Worm (Caenorhabditis elegans) whole organism, L1 larva: Measurements from ENCODE around the gene Y43F8B.9.

Experiments used
- C34B4.2 ChIP-seq: sonication (generic microtip); optimal IDR thresholded peaks from 2 replicates; lab custom pipeline; 2017; ENCODE audit warnings: mild to moderate bottlenecking, missing genetic modification characterization, missing compliant biosample characterization
- F16B12.6 ChIP-seq: fragments of 150-350 bp; optimal IDR thresholded peaks from 2 replicates; lab custom pipeline; 2014; ENCODE audit warnings: missing biosample characterization, missing genetic modification characterization
- aha-1 ChIP-seq: fragments of 150-350 bp; optimal IDR thresholded peaks from 2 replicates; lab custom pipeline; 2014; ENCODE audit warnings: missing biosample characterization, missing genetic modification characterization
- alr-1 ChIP-seq: fragments of 200-800 bp; sonication (Bioruptor generic); optimal IDR thresholded peaks from 2 replicates; lab custom pipeline; 2018; ENCODE audit warnings: borderline replicate concordance, mild to moderate bottlenecking, missing genetic modification characterization, missing compliant biosample characterization
- aly-2 ChIP-seq: fragments of 150-350 bp; optimal IDR thresholded peaks from 2 replicates; lab custom pipeline; 2014; ENCODE audit warnings: missing biosample characterization, missing genetic modification characterization
- ama-1 ChIP-seq: fragments of 150-350 bp; optimal IDR thresholded peaks from 2 replicates; lab custom pipeline; 2014
- blmp-1 ChIP-seq: fragments of 150-350 bp; optimal IDR thresholded peaks from 2 replicates; lab custom pipeline; 2014; ENCODE audit warnings: missing biosample characterization, missing genetic modification characterization
- ceh-63 ChIP-seq: fragments of 200-800 bp; sonication (Bioruptor generic); optimal IDR thresholded peaks from 2 replicates; lab custom pipeline; 2018; ENCODE audit warnings: mild to moderate bottlenecking, missing genetic modification characterization, missing compliant biosample characterization
- ceh-82 ChIP-seq, 3 experiments: fragments of 150-350 bp in 1 of 3; sonication (generic microtip) in 2 of 3; optimal IDR thresholded peaks; 2 replicates each; lab custom pipeline; 2014 to 2017; ENCODE audit warnings: missing biosample characterization in 3 of 3, missing genetic modification characterization in 3 of 3
- ces-1 ChIP-seq: fragments of 150-350 bp; optimal IDR thresholded peaks from 2 replicates; lab custom pipeline; 2014; ENCODE audit warnings: missing biosample characterization, missing genetic modification reagents, missing genetic modification characterization
- efl-3 ChIP-seq: fragments of 200-800 bp; sonication (Bioruptor generic); optimal IDR thresholded peaks from 2 replicates; lab custom pipeline; 2018; ENCODE audit warnings: mild to moderate bottlenecking, missing genetic modification characterization, missing compliant biosample characterization
- egl-13 ChIP-seq: sonication (generic microtip); optimal IDR thresholded peaks from 2 replicates; lab custom pipeline; 2016; ENCODE audit warnings: missing genotype, missing genetic modification reagents, missing genetic modification characterization, missing compliant biosample characterization
- elt-3 ChIP-seq, 6 experiments: fragments of 150-350 bp in 1 of 6; sonication (generic microtip); optimal IDR thresholded peaks; 2 replicates each; lab custom pipeline; 2017 to 2018; ENCODE audit warnings: missing biosample characterization in 6 of 6, missing genetic modification characterization in 6 of 6, inconsistent platforms in 1 of 6
- ets-5 ChIP-seq: fragments of 200-800 bp; sonication (Bioruptor generic); IDR thresholded peaks from 2 replicates; pipeline ENCODE4 v1.3.6; 2022; ENCODE audit warnings: missing genetic modification characterization, missing compliant biosample characterization
- fkh-10 ChIP-seq: sonication (generic microtip); optimal IDR thresholded peaks from 2 replicates; lab custom pipeline; 2017; ENCODE audit warnings: missing biosample characterization, missing genetic modification reagents, missing genetic modification characterization
- fkh-4 ChIP-seq: sonication (generic microtip); optimal IDR thresholded peaks from 2 replicates; lab custom pipeline; 2016; ENCODE audit warnings: missing compliant biosample characterization, missing genetic modification characterization, borderline replicate concordance
- fos-1 ChIP-seq: fragments of 150-350 bp; optimal IDR thresholded peaks from 2 replicates; lab custom pipeline; 2014; ENCODE audit warnings: missing biosample characterization, missing genetic modification characterization
- grh-1 ChIP-seq: fragments of 200-800 bp; sonication (Bioruptor generic); IDR thresholded peaks from 2 replicates; pipeline ENCODE4 v1.3.6; 2022; ENCODE audit warnings: missing genetic modification reagents, missing genetic modification characterization, missing compliant biosample characterization
- hlh-17 ChIP-seq: fragments of 200-800 bp; sonication (Bioruptor generic); optimal IDR thresholded peaks from 2 replicates; lab custom pipeline; 2018; ENCODE audit warnings: missing genetic modification characterization, mild to moderate bottlenecking, missing compliant biosample characterization, moderate library complexity, borderline replicate concordance
- hlh-4 ChIP-seq: sonication (generic microtip); optimal IDR thresholded peaks from 2 replicates; lab custom pipeline; 2016; ENCODE audit warnings: mild to moderate bottlenecking, missing genetic modification characterization, missing compliant biosample characterization
- hpl-2 ChIP-seq: fragments of 150-350 bp; optimal IDR thresholded peaks from 2 replicates; lab custom pipeline; 2014; ENCODE audit warnings: missing biosample characterization, missing genetic modification reagents, missing genetic modification characterization
- irx-1 ChIP-seq: sonication (generic microtip); optimal IDR thresholded peaks from 2 replicates; lab custom pipeline; 2016; ENCODE audit warnings: missing genetic modification characterization, missing compliant biosample characterization
- jun-1 ChIP-seq: fragments of 150-350 bp; optimal IDR thresholded peaks from 2 replicates; lab custom pipeline; 2014; ENCODE audit warnings: missing biosample characterization, missing genetic modification reagents, missing genetic modification characterization
- lin-14 ChIP-seq: fragments of 200-800 bp; sonication (Bioruptor generic); optimal IDR thresholded peaks from 2 replicates; lab custom pipeline; 2018; ENCODE audit warnings: mild to moderate bottlenecking, missing genetic modification characterization, moderate library complexity, missing compliant biosample characterization
- lin-35 ChIP-seq, 2 experiments: fragments of 150-350 bp; optimal IDR thresholded peaks; 2 replicates each; lab custom pipeline; 2014; ENCODE audit warnings: missing biosample characterization in 2 of 2, missing genetic modification characterization in 2 of 2, missing genetic modification reagents in 2 of 2
- lin-39 ChIP-seq: fragments of 150-350 bp; optimal IDR thresholded peaks from 2 replicates; lab custom pipeline; 2014; ENCODE audit warnings: missing biosample characterization, missing genetic modification reagents, missing genetic modification characterization
- lir-3 ChIP-seq: sonication (generic microtip); optimal IDR thresholded peaks from 2 replicates; lab custom pipeline; 2016; ENCODE audit warnings: mild to moderate bottlenecking, missing genetic modification characterization, moderate library complexity, missing compliant biosample characterization; ENCODE audit not compliant: poor library complexity
- mdl-1 ChIP-seq, 2 experiments: fragments of 150-350 bp; optimal IDR thresholded peaks; 2 replicates each; lab custom pipeline; 2014 to 2017; ENCODE audit warnings: missing biosample characterization in 2 of 2, missing genetic modification characterization in 2 of 2, inconsistent platforms in 1 of 2
- mef-2 ChIP-seq: fragments of 150-350 bp; optimal IDR thresholded peaks from 2 replicates; lab custom pipeline; 2014; ENCODE audit warnings: missing biosample characterization, missing genetic modification characterization
- nhr-11 ChIP-seq: fragments of 150-350 bp; optimal IDR thresholded peaks from 2 replicates; lab custom pipeline; 2014; ENCODE audit warnings: missing biosample characterization, missing genetic modification characterization
- nhr-12 ChIP-seq: sonication (generic microtip); optimal IDR thresholded peaks from 2 replicates; lab custom pipeline; 2017; ENCODE audit warnings: missing biosample characterization, missing genetic modification characterization
- nhr-28 ChIP-seq: fragments of 150-350 bp; optimal IDR thresholded peaks from 2 replicates; lab custom pipeline; 2014; ENCODE audit warnings: missing biosample characterization, missing genetic modification characterization
- nhr-47 ChIP-seq: sonication (generic microtip); optimal IDR thresholded peaks from 2 replicates; lab custom pipeline; 2016; ENCODE audit warnings: mild to moderate bottlenecking, missing genetic modification characterization, moderate library complexity, missing compliant biosample characterization
- nhr-71 ChIP-seq: sonication (generic microtip); optimal IDR thresholded peaks from 2 replicates; lab custom pipeline; 2016; ENCODE audit warnings: mild to moderate bottlenecking, missing genetic modification characterization, moderate library complexity, missing compliant biosample characterization
- nhr-77 ChIP-seq: fragments of 150-350 bp; optimal IDR thresholded peaks from 2 replicates; lab custom pipeline; 2014; ENCODE audit warnings: missing biosample characterization, missing genetic modification characterization
- nhr-84 ChIP-seq: sonication (generic microtip); optimal IDR thresholded peaks from 2 replicates; lab custom pipeline; 2017; ENCODE audit warnings: missing biosample characterization, missing genetic modification characterization
- nhr-85 ChIP-seq: sonication (generic microtip); peaks from one replicate; lab custom pipeline; 2016; ENCODE audit warnings: missing genetic modification characterization, inconsistent platforms, missing compliant biosample characterization
- pax-3 ChIP-seq: fragments of 200-800 bp; sonication (Bioruptor generic); optimal IDR thresholded peaks from 2 replicates; lab custom pipeline; 2018; ENCODE audit warnings: mild to moderate bottlenecking, missing genetic modification characterization, moderate library complexity, missing compliant biosample characterization
- pqm-1 ChIP-seq: sonication (generic microtip); optimal IDR thresholded peaks from 3 replicates; lab custom pipeline; 2017; ENCODE audit warnings: missing biosample characterization, missing genetic modification characterization
- rnt-1 ChIP-seq: sonication (generic microtip); optimal IDR thresholded peaks from 2 replicates; lab custom pipeline; 2016; ENCODE audit warnings: mild to moderate bottlenecking, missing genetic modification characterization, moderate library complexity, missing compliant biosample characterization
- skn-1 ChIP-seq: fragments of 150-350 bp; optimal IDR thresholded peaks from 2 replicates; lab custom pipeline; 2014; ENCODE audit warnings: missing biosample characterization, missing genetic modification characterization
- snpc-4 ChIP-seq: fragments of 150-350 bp; optimal IDR thresholded peaks from 2 replicates; lab custom pipeline; 2014; ENCODE audit warnings: missing biosample characterization, missing genetic modification characterization
- snu-23 ChIP-seq: sonication (generic microtip); optimal IDR thresholded peaks from 2 replicates; lab custom pipeline; 2016; ENCODE audit warnings: missing genetic modification characterization, missing compliant biosample characterization
- sox-4 ChIP-seq: sonication (generic microtip); optimal IDR thresholded peaks from 2 replicates; lab custom pipeline; 2016; ENCODE audit warnings: missing genetic modification characterization, missing compliant biosample characterization
- sup-37 ChIP-seq: fragments of 200-800 bp; sonication (Bioruptor generic); optimal IDR thresholded peaks from 2 replicates; lab custom pipeline; 2018; ENCODE audit warnings: mild to moderate bottlenecking, missing genetic modification characterization, missing compliant biosample characterization
- swsn-7 ChIP-seq: sonication (generic microtip); optimal IDR thresholded peaks from 2 replicates; lab custom pipeline; 2016; ENCODE audit warnings: missing genetic modification characterization, missing compliant biosample characterization
- tbx-2 ChIP-seq: sonication (generic microtip); optimal IDR thresholded peaks from 2 replicates; lab custom pipeline; 2016; ENCODE audit warnings: missing genetic modification characterization, missing compliant biosample characterization
- tlp-1 ChIP-seq: fragments of 150-350 bp; optimal IDR thresholded peaks from 2 replicates; lab custom pipeline; 2014; ENCODE audit warnings: missing biosample characterization, missing genetic modification characterization
- unc-130 ChIP-seq: fragments of 150-350 bp; optimal IDR thresholded peaks from 2 replicates; lab custom pipeline; 2017; ENCODE audit warnings: missing biosample characterization, missing genetic modification characterization, inconsistent platforms
- unc-30 ChIP-seq: sonication (generic microtip); optimal IDR thresholded peaks from 2 replicates; lab custom pipeline; 2017; ENCODE audit warnings: missing biosample characterization, missing genetic modification characterization
- unc-62 ChIP-seq: fragments of 150-350 bp; optimal IDR thresholded peaks from 2 replicates; lab custom pipeline; 2014; ENCODE audit warnings: missing biosample characterization, missing genetic modification reagents, missing genetic modification characterization
- unc-86 ChIP-seq: sonication (generic microtip); optimal IDR thresholded peaks from 2 replicates; lab custom pipeline; 2016; ENCODE audit warnings: missing genetic modification characterization, missing compliant biosample characterization
- zag-1 ChIP-seq: fragments of 150-350 bp; optimal IDR thresholded peaks from 2 replicates; lab custom pipeline; 2014; ENCODE audit warnings: missing biosample characterization, missing genetic modification characterization
- ztf-11 ChIP-seq, 2 experiments: sonication (generic microtip); optimal IDR thresholded peaks; 2 replicates each; lab custom pipeline; 2016 to 2017; ENCODE audit warnings: missing genetic modification characterization in 2 of 2, missing biosample characterization in 1 of 2, missing compliant biosample characterization in 1 of 2
- ztf-4 ChIP-seq: fragments of 150-350 bp; optimal IDR thresholded peaks from 2 replicates; lab custom pipeline; 2014; ENCODE audit warnings: missing biosample characterization, missing genetic modification characterization

Gene Y43F8B.9

ce11 chrV:19527565-19527964, 49.6 kb downstream of the Y43F8B.9 start (continued):
- peak; percentile 48; the same call in 1 of the 2 replicates for TF ChIP-seq grh-1 (GFP tag; lab: Robert Waterston, UW)
- no peak for TF ChIP-seq mef-2 (tag; lab: Kevin White, UChicago)
- no peak for TF ChIP-seq pax-3 (tag; lab: Kevin White, UChicago)
- TF ChIP-seq tlp-1, result peak; percentile 22
- no peak for TF ChIP-seq nhr-12
- peak; percentile 90 for TF ChIP-seq nhr-85 (tag; lab: Kevin White, UChicago)
- no peak for TF ChIP-seq lin-39
- TF ChIP-seq lir-3 (tag; lab: Kevin White, UChicago), result peak; percentile 26
- no peak for TF ChIP-seq swsn-7 (tag; lab: Kevin White, UChicago)
- no peak for TF ChIP-seq sup-37 (GFP tag; lab: Kevin White, UChicago)
- TF ChIP-seq fkh-4 (tag; lab: Kevin White, UChicago), result no peak
- TF ChIP-seq hlh-4 (tag; lab: Kevin White, UChicago), result no peak
- TF ChIP-seq lin-35 (GFP tag; optimal IDR thresholded peaks at IDR 0.05; lab: Kevin White, UChicago), result peak in 1 of 2 experiments; percentile 82
- TF ChIP-seq efl-3 (GFP tag; lab: Kevin White, UChicago), result no peak
- no peak for TF ChIP-seq egl-13 (tag; lab: Kevin White, UChicago)
- peak; percentile 78 for TF ChIP-seq nhr-71 (tag; lab: Kevin White, UChicago)
- no peak for TF ChIP-seq unc-86 (tag; lab: Kevin White, UChicago)
- no peak for TF ChIP-seq nhr-77 (tag; lab: Kevin White, UChicago)
- TF ChIP-seq unc-62 (GFP tag; lab: Kevin White, UChicago), result no peak
- no peak for TF ChIP-seq sox-4 (tag; lab: Kevin White, UChicago)
- no peak for TF ChIP-seq ces-1 (GFP tag; lab: Kevin White, UChicago)
- TF ChIP-seq aly-2 (tag; lab: Kevin White, UChicago), result no peak
- no peak for TF ChIP-seq ztf-11 (tag; optimal IDR thresholded peaks at IDR 0.05; lab: Kevin White, UChicago)
- TF ChIP-seq snu-23 (GFP tag; lab: Kevin White, UChicago), result peak; percentile 65
- TF ChIP-seq unc-130 (tag; lab: Kevin White, UChicago), result peak; percentile 71
- TF ChIP-seq nhr-47 (tag; lab: Kevin White, UChicago), result peak; percentile 41
- TF ChIP-seq aha-1, result no peak
- no peak for TF ChIP-seq unc-30 (tag; lab: Kevin White, UChicago)
- no peak for TF ChIP-seq ztf-4 (tag; lab: Kevin White, UChicago)
- peak in 1 of 2 experiments; percentile 95 for TF ChIP-seq mdl-1 (tag; optimal IDR thresholded peaks at IDR 0.05; lab: Kevin White, UChicago)
- TF ChIP-seq skn-1 (tag; lab: Kevin White, UChicago), result no peak
- TF ChIP-seq hpl-2, result no peak
- no peak for TF ChIP-seq nhr-84 (tag; lab: Kevin White, UChicago)
- no peak for TF ChIP-seq nhr-28 (tag; lab: Kevin White, UChicago)
- TF ChIP-seq ceh-82 (tag; optimal IDR thresholded peaks at IDR 0.05; lab: Kevin White, UChicago), result no peak
- TF ChIP-seq tbx-2, result peak; percentile 57
- TF ChIP-seq irx-1 (tag; lab: Kevin White, UChicago), result no peak
- TF ChIP-seq blmp-1 (tag; lab: Kevin White, UChicago), result peak; percentile 40
- no peak for TF ChIP-seq ama-1 (lab: Kevin White, UChicago)
- peak in 2 of 6 experiments; percentile 75 to 96 for TF ChIP-seq elt-3 (tag; optimal IDR thresholded peaks at IDR 0.05; lab: Kevin White, UChicago)
- TF ChIP-seq snpc-4 (tag; lab: Kevin White, UChicago), result no peak
- peak; percentile 73 for TF ChIP-seq lin-14 (GFP tag; lab: Kevin White, UChicago)
- no peak for TF ChIP-seq zag-1 (tag; lab: Kevin White, UChicago)
- TF ChIP-seq nhr-11 (tag; lab: Kevin White, UChicago), result no peak
- no peak for TF ChIP-seq fkh-10 (GFP tag; lab: Kevin White, UChicago)
- TF ChIP-seq ceh-63, result no peak
- no peak for TF ChIP-seq C34B4.2 (tag; lab: Kevin White, UChicago)
- TF ChIP-seq jun-1 (tag; lab: Kevin White, UChicago), result peak; percentile 32
- TF ChIP-seq pqm-1 (tag; lab: Kevin White, UChicago), result peak; percentile 70
- TF ChIP-seq hlh-17, result no peak
- no peak for TF ChIP-seq F16B12.6 (tag; lab: Kevin White, UChicago)
- no peak for TF ChIP-seq rnt-1 (tag; lab: Kevin White, UChicago)
- TF ChIP-seq fos-1, result no peak
- TF ChIP-seq alr-1 (tag; lab: Kevin White, UChicago), result no peak
- TF ChIP-seq ets-5, result no peak
